Worm (Caenorhabditis elegans) whole organism, midembryonic: ENCODE measurements around the gene F48E8.2.

Experiments used
- T22C8.4 ChIP-seq: fragments of 200-800 bp; sonication (Bioruptor generic); IDR thresholded peaks from 2 replicates; pipeline ENCODE4 v1.3.6; 2022; ENCODE audit warnings: missing genetic modification characterization, missing compliant biosample characterization
- cog-1 ChIP-seq: sonication (generic microtip); optimal IDR thresholded peaks from 2 replicates; lab custom pipeline; 2016; ENCODE audit warnings: missing genetic modification characterization, missing compliant biosample characterization
- flt-1 ChIP-seq: fragments of 200-800 bp; sonication (Bioruptor generic); IDR thresholded peaks from 2 replicates; pipeline ENCODE4 v1.3.6; 2022; ENCODE audit warnings: missing genetic modification characterization, missing compliant biosample characterization
- klf-2 ChIP-seq: fragments of 200-800 bp; sonication (Bioruptor generic); conservative IDR thresholded peaks from 2 replicates; pipeline ENCODE4 v1.3.6; 2022; ENCODE audit warnings: missing genetic modification reagents, missing genetic modification characterization, missing compliant biosample characterization
- med-1 ChIP-seq: sonication (generic microtip); optimal IDR thresholded peaks from 2 replicates; lab custom pipeline; 2017; ENCODE audit warnings: missing genetic modification characterization, mild to moderate bottlenecking, missing compliant biosample characterization, antibody characterized with exemption, missing genetic modification reagents; ENCODE audit not compliant: insufficient read depth
- ref-1 ChIP-seq: fragments of 200-800 bp; sonication (Bioruptor generic); conservative IDR thresholded peaks from 2 replicates; pipeline ENCODE4 v1.3.6; 2022; ENCODE audit warnings: missing genetic modification reagents, missing genetic modification characterization, missing compliant biosample characterization
- tab-1 ChIP-seq: fragments of 200-800 bp; sonication (Bioruptor generic); IDR thresholded peaks from 2 replicates; pipeline ENCODE4 v1.3.6; 2022; ENCODE audit warnings: missing genetic modification characterization, missing compliant biosample characterization
- ztf-23 ChIP-seq: fragments of 200-800 bp; sonication (Bioruptor generic); IDR thresholded peaks from 2 replicates; pipeline ENCODE4 v1.3.6; 2022; ENCODE audit warnings: missing genetic modification reagents, missing genetic modification characterization, missing compliant biosample characterization
- ztf-29 ChIP-seq: fragments of 200-800 bp; sonication (Bioruptor generic); IDR thresholded peaks from 2 replicates; pipeline ENCODE4 v1.3.6; 2022; ENCODE audit warnings: missing genetic modification reagents, missing genetic modification characterization, missing compliant biosample characterization

The F48E8.2 gene

DNA sequence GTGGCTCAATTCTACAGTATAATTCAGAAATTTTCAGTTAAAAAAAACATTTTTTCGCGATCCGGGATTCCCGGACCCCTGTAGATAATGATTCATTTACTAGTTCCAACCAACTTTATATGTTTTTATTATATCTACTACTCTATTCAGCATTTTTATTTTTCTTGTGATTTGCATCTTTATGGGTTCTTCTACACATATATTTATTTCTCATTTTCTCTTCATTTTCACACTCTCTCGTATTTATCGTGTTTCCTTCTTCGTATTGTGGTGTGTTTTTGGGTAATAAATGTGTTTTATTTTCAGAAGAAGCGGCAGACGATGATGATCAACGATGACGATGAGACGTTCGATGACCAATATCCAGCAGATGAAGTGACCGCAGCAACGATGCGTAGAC is at the start of gene F48E8.2:
F48E8.2 (plus strand) TSS at position 301 of the 400 bp plus-strand sequence.
- TF ChIP-seq T22C8.4 (GFP tag; lab: Robert Waterston, UW) (no peak), tab-1 (no peak), klf-2 (GFP tag; lab: Robert Waterston, UW) (no peak), ztf-23 (no peak), med-1 (GFP tag; lab: Kevin White, UChicago) (no peak)

DNA sequence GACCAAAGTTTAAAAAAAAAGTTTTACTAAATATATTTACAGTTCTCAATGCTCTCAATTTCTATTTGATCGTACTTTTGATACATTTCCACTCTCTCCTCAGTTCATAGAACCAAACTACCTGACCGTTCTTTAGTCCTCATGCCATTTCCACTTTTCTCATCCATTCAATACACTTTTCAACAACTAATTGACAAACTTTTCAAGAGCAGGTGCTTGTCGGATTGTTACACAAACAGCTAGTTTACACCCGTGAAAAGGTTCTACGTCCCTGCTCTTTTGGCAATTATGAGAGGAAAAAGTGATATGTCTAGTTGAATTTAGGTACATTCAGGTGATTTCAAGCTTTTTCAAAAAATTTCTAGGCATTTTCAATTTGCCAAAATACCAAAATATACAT is 46.3 kb upstream of the F48E8.2 start:
- TF ChIP-seq ztf-29 (no peak), ref-1 (GFP tag; lab: Robert Waterston, UW) (no peak), med-1 (GFP tag; lab: Kevin White, UChicago) (no peak), tab-1 (no peak), flt-1 (GFP tag; lab: Robert Waterston, UW) (no peak), klf-2 (GFP tag; lab: Robert Waterston, UW) (no peak), T22C8.4 (GFP tag; lab: Robert Waterston, UW) (no peak), ztf-23 (no peak), cog-1 (tag; lab: Kevin White, UChicago) (no peak)

DNA sequence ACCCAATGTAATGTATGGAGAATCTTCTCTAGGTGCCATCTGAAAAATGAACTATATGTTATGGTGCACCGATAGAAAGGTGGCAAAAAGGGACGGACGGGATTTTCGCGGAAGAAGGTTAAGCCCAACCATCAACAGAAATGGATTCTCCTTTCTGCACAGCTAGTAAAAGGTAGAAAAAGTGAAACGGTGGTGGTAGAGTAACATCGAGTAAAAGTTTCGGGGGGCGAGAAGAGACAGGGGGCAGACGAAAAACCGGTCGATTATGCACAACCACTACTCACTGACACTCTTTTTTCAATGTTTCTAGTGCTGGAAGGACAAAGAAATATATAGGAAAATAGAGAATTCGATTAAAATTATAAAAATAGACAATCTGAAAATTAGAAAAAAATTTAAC is 44.6 kb upstream of the F48E8.2 start:
- TF ChIP-seq klf-2 (GFP tag; lab: Robert Waterston, UW) = no peak
- TF ChIP-seq ztf-23 = no peak
- TF ChIP-seq tab-1 = no peak
- TF ChIP-seq med-1 (GFP tag; lab: Kevin White, UChicago) = no peak
- no peak for TF ChIP-seq cog-1 (tag; lab: Kevin White, UChicago)
- TF ChIP-seq T22C8.4 (GFP tag; lab: Robert Waterston, UW) = no peak
- TF ChIP-seq ref-1 (GFP tag; lab: Robert Waterston, UW) = no peak
- no peak for TF ChIP-seq flt-1 (GFP tag; lab: Robert Waterston, UW)

DNA sequence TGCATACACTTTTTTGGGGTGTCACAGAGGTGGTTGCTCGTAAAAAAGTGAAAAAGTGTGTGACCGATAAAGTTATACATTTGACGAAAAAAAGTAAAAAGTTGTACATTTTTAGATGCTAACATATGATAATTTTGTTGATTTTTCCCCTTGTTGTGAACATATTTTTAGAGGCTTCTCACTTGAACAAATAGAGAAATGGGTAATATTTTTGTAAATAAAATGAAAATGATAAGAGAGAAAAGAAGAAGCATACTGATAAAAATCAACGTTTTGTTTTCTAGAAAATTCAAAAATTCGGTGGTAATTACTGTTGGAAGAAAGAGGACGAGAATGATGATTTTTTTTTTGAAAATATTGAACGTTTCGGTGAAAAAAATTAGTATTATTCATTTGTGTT is 43.9 kb upstream of the F48E8.2 start:
- TF ChIP-seq ztf-29 = no peak
- no peak for TF ChIP-seq flt-1 (GFP tag; lab: Robert Waterston, UW)

DNA sequence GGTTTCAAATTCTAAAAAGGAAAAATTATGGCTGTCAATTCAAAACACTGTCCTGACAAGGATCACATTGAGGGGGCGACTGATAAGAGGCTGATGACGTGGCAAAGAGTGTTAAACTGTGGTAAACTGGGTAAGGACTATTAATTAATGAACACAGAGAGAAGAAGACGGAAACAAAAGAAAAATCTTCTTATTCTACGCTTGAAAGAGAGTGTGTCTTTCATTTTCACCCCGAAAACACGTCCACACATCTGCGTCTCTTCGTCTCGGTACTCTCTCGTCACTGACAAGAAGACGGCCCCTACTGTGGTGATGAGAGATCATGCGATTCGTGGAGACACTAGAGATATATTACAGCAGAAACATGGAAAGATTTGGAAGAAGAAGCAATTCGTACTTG is 42.8 kb upstream of the F48E8.2 start:
- TF ChIP-seq klf-2 (GFP tag; lab: Robert Waterston, UW) (no peak), ref-1 (GFP tag; lab: Robert Waterston, UW) (no peak), ztf-29 (no peak), med-1 (GFP tag; lab: Kevin White, UChicago) (no peak), T22C8.4 (GFP tag; lab: Robert Waterston, UW) (no peak), ztf-23 (no peak), flt-1 (GFP tag; lab: Robert Waterston, UW) (no peak), tab-1 (no peak), cog-1 (tag; lab: Kevin White, UChicago) (no peak)

DNA sequence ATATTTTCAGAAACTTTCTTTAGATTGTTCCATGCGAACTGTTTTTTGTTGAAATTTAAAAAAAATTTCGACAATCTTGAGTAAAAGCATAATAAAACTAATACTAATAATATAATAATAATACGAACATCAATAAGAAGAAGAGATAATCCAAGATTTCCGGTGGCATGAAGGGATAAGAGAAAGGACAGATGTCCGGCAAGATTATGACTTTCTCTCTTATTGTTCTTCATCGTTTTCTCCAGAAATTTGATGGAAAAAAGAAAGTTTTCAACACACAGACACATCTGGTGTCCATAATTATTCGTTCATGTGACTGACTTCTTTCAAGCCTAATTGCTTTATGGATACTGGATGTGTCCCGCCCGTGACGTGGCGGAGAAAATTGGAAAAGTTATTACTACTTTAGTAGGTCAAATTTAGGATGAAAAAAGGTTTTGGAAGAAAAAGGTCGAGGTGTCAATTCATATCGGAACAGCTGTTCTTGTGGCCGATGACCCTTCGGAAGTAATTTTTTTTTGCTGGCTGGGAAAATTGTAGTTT is 41.5 kb upstream of the F48E8.2 start:
- TF ChIP-seq ztf-29 (no peak), klf-2 (GFP tag; lab: Robert Waterston, UW) (no peak), tab-1 (no peak), ztf-23 (no peak), med-1 (GFP tag; lab: Kevin White, UChicago) (no peak), ref-1 (GFP tag; lab: Robert Waterston, UW) (no peak), T22C8.4 (GFP tag; lab: Robert Waterston, UW) (no peak), flt-1 (GFP tag; lab: Robert Waterston, UW) (no peak), cog-1 (tag; lab: Kevin White, UChicago) (no peak)

DNA sequence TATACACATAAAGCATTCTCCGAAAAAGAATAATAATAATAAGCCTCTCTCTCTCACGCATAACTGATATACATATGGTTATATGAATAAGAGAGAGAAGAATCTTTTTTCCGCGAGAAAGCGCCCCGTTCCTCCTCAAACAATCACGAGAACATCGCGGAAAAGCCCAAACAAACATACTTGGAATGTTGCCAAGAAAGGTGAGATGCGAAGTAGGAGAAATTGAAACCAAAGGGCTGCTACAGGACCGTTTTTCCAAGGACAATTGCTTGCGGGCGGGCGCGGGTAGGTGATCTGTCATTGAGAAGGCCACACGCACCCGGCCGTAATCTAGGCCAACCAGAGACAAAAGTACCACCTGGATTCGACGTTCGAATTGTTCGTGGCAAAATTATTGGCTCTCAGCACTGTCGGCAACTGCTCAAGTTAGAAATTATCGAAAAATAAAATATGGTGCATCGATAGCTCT is 40.5 kb upstream of the F48E8.2 start, which contains the start of gene dnj-24:
dnj-24 (minus strand) TSS at position 419 of the 469 bp plus-strand sequence.
- TF ChIP-seq flt-1 (GFP tag; lab: Robert Waterston, UW) = no peak
- no peak for TF ChIP-seq ztf-29
- no peak for TF ChIP-seq ref-1 (GFP tag; lab: Robert Waterston, UW)
- TF ChIP-seq med-1 (GFP tag; lab: Kevin White, UChicago) = no peak
- TF ChIP-seq T22C8.4 (GFP tag; lab: Robert Waterston, UW) = no peak
- TF ChIP-seq klf-2 (GFP tag; lab: Robert Waterston, UW) = no peak
- TF ChIP-seq cog-1 (tag; lab: Kevin White, UChicago) = no peak
- no peak for TF ChIP-seq ztf-23
- no peak for TF ChIP-seq tab-1

DNA sequence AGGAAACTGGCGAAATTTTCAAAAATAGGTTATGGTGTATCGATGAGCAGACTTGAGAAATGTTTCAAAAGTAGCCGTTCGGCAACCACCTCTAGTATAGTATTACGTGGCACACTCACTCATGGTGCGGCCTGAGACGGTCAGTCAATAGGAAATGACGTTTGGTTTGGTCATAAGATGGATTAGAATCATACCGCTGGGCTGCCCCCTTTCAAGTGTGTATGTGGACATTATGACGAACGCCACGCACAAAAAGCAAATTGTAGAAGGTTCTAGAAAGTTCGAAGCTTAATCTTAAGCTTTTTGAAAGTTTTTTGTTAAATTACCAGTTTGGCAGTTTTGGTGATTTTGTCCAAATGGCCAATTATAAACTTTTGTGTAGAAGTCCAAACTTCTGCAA is 39.8 kb upstream of the F48E8.2 start:
- no peak for TF ChIP-seq ref-1 (GFP tag; lab: Robert Waterston, UW)
- no peak for TF ChIP-seq med-1 (GFP tag; lab: Kevin White, UChicago)
- TF ChIP-seq ztf-29 = no peak
- TF ChIP-seq ztf-23 = no peak
- TF ChIP-seq flt-1 (GFP tag; lab: Robert Waterston, UW) = no peak
- no peak for TF ChIP-seq cog-1 (tag; lab: Kevin White, UChicago)
- TF ChIP-seq tab-1 = no peak
- no peak for TF ChIP-seq klf-2 (GFP tag; lab: Robert Waterston, UW)
- TF ChIP-seq T22C8.4 (GFP tag; lab: Robert Waterston, UW) = no peak

DNA sequence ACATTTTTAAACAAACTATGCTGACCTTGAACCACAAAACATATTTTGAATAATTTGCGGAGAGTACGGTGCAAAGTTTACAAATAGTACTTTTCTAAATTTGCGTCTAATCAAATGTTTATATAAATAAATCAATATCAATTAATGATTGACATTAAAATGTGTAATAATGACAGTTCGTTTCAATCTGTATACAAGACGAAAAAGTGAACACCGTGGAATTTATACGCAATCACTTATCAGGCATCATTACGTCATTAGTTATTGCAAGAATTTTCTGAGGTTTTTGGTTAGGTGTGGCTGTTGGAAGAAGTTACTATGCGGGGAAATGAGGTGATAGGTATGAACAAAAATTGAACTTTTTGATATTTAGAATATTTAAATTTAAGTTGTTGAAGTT is 37.1 kb upstream of the F48E8.2 start:
- TF ChIP-seq flt-1 (GFP tag; lab: Robert Waterston, UW) = no peak
- no peak for TF ChIP-seq ref-1 (GFP tag; lab: Robert Waterston, UW)
- no peak for TF ChIP-seq klf-2 (GFP tag; lab: Robert Waterston, UW)
- no peak for TF ChIP-seq T22C8.4 (GFP tag; lab: Robert Waterston, UW)
- no peak for TF ChIP-seq ztf-23
- TF ChIP-seq cog-1 (tag; lab: Kevin White, UChicago) = no peak

DNA sequence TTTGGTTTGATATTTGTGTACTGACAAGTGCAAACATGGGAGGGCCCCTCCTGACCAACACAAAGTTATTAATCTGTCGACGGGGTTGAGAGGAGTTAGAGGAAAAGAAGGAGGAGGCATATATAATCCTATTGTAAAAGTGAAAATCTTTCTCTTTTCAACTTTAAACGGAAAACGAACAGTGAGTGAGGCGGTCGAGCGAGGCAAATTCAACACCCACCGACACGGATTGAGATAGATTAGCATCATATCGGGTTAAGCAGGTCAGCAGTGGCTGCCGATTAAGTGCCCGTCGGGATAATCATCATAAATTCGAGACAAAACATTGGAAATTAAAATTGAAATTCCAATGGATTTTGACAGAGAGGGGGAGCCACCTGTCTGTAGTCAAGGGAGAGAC is 27.9 kb upstream of the F48E8.2 start:
- no peak for TF ChIP-seq ztf-29
- TF ChIP-seq med-1 (GFP tag; lab: Kevin White, UChicago) = no peak
- TF ChIP-seq T22C8.4 (GFP tag; lab: Robert Waterston, UW) = no peak
- no peak for TF ChIP-seq tab-1
- TF ChIP-seq klf-2 (GFP tag; lab: Robert Waterston, UW) = no peak
- no peak for TF ChIP-seq ztf-23
- no peak for TF ChIP-seq cog-1 (tag; lab: Kevin White, UChicago)
- TF ChIP-seq flt-1 (GFP tag; lab: Robert Waterston, UW) = no peak
- TF ChIP-seq ref-1 (GFP tag; lab: Robert Waterston, UW) = no peak
